Fruit fly (Drosophila melanogaster): ENCODE results near the gene CG17327.

DNA sequence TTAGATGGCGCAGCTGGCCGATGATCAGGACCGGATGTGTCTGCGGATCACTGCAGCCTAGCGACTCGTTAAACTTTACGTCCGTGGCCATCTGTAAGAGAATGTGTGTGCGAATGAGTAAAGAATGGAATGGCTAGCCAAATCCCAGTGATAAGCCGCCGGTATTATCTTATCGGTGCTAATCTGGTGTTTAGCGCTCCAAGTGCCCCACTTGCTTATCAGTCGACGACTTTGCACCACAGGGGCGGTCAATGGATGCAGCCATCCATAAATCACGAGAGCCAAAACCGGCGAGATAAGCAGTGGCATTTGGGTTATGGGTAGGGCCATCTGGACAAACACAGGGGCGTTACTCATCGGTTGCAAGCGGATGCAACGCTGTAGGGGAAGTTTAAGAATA is 37.3 kb downstream of the CG17327 start:
- TF ChIP-seq usp (GFP tag; optimal IDR thresholded peaks at IDR 0.05) (no peak), fru (GFP tag; optimal IDR thresholded peaks at IDR 0.05) (no peak), ey (GFP tag; optimal IDR thresholded peaks at IDR 0.05) (no peak), pan (optimal IDR thresholded peaks at IDR 0.05) (no peak), h (GFP tag; optimal IDR thresholded peaks at IDR 0.05) (peak; percentile 23), br (GFP tag; optimal IDR thresholded peaks at IDR 0.05) (no peak), sv (GFP tag; optimal IDR thresholded peaks at IDR 0.05) (no peak)
